Worm (Caenorhabditis elegans) whole organism, young adult: ENCODE results near the gene gldi-8.

ENCODE experiments used
- unc-62 ChIP-seq: fragments of 150-350 bp; optimal IDR thresholded peaks from 2 replicates; lab custom pipeline; 2014; ENCODE audit warnings: missing biosample characterization, missing genetic modification reagents, missing genetic modification characterization
- ztf-28 ChIP-seq: fragments of 200-800 bp; sonication (Bioruptor generic); IDR thresholded peaks from 2 replicates; pipeline ENCODE4 v1.3.6; 2022; ENCODE audit warnings: missing genetic modification reagents, missing genetic modification characterization, missing compliant biosample characterization

DNA sequence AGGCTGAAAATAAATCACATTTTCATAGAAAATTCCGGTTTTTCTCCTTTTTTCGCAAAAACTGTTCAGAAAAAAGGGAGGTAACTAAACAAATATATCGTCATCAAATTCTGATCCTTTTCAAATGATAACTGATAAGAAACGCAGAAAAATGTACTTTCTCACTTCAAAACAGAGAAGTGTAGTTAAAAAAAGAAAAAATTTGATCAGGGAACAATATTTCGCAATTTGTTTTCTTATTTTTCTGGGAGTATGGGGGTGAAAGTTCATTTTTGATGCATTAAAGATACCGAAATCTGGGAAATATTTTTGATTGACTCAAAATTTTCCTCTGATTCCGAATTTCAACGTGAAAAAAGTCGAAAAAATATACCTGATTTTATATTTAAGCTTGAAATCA, 6.6 kb upstream of the gldi-8 start:
- TF ChIP-seq unc-62 (GFP tag; lab: Kevin White, UChicago) (no peak), ztf-28 (GFP tag; lab: Robert Waterston, UW) (no peak)
